Worm (Caenorhabditis elegans): ENCODE measurements around the gene srz-9.
"Not testable (repeated sequence)": the region's sequence is repeated elsewhere in the genome, so short reads cannot be mapped to it uniquely, and the experiment has no call there.

The srz-9 gene

DNA sequence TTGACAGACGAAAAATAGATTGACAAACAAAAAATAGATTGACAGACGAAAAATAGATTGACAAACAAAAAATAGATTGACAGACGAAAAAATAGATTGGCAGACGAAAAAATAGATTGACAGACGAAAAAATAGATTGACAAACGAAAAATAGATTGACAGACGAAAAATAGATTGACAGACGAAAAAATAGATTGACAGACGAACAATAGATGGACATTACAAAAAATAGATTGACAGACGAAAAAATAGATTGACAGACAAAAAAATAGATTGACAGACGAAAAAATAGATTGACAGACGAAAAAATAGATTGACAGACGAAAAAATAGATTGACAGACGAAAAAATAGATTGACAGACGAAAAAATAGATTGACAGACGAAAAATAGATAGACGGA lies 2.6 kb upstream of the srz-9 start:
- 0 out of 2 replicates have a peak, but pooled peaks have one; percentile 47 for TF ChIP-seq tbx-11 (GFP tag; IDR thresholded peaks at IDR 0.05)

DNA sequence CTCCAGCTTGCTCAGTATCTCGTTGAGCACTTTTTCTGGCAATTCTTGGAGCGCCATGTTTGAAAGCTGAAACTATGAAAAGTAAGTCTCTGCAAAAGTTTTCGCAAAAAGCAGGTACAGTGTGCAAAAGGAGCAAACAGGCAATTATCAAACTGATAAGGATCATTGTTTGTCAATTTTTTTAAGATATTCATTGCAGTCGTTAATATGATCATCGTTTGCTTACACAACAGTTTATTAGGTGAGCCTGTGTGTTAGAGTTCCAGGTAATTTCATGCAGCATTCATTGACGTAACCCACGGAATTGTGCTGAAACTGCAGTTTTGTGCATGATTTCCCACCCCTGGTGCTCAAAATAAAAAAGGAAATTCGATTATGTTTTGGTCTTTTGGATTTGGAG lies 3.0 kb downstream of the srz-9 start, which contains the start of gene fbxa-151:
fbxa-151 (minus strand) TSS at position 101 of the 400 bp plus-strand sequence.
- TF ChIP-seq ama-1 (optimal IDR thresholded peaks at IDR 0.05); tbx-37 (GFP tag; conservative IDR thresholded peaks at IDR 0.05); tra-4 (tag; optimal IDR thresholded peaks at IDR 0.05): not testable (repeated sequence)

DNA sequence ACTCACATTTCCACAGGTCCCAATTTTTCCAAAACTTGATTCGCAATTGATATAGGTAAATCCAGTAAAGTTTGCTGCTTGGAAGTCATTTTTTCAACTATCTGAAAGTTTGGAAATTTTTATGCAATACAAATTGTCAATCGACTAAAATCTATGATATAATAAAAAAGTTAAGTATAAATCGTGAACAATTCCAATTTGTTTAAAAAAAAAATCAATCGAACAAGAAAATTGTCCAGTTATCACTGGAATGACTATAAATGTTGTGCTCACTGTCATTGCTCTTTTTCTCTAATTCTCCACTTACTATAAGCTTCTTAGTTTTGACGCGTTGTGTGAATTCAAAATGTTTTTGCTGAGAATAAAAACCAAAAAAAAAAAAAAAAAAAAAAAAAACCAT lies 5.4 kb downstream of the srz-9 start, which contains the start of gene fbxa-32:
fbxa-32 (minus strand) TSS at position 101 of the 400 bp plus-strand sequence.
- TF ChIP-seq tra-4 (tag; optimal IDR thresholded peaks at IDR 0.05) (no peak), hmg-4 (GFP tag; optimal IDR thresholded peaks at IDR 0.05) (no peak), aly-1 (tag; optimal IDR thresholded peaks at IDR 0.05) (no peak), ama-1 (optimal IDR thresholded peaks at IDR 0.05) (no peak), B0310.2 (tag; optimal IDR thresholded peaks at IDR 0.05) (no peak), flt-1 (GFP tag; IDR thresholded peaks at IDR 0.05) (no peak)

DNA sequence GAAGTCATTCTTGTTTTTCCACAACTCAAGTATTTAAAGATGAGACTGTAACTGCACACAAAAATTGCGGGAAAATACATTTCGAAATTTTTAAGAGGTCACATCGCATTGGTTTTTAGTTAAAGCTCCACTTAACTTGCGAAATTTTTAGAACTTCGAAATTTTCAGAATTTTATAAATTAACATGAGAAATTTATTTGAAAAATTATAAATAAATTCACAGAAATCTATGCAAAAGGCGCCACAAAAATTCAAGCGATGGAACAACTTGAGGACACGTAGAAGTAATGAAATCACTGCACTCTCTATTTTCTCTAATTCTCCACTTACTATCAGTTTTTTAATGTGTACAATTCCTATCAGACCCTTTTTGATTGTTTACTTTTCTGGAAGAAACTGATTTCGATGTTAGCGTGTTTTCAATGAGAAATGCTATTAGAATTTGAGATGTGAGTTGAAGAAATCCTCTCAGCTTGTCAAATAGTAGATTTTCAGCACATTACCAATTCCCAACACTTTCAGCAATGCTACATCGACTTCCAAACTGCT lies 7.7 kb downstream of the srz-9 start, which contains the start of gene fbxa-31:
fbxa-31 (minus strand) TSS at position 51 of the 549 bp plus-strand sequence.
- no peak for TF ChIP-seq tbx-37 (GFP tag; conservative IDR thresholded peaks at IDR 0.05)
- TF ChIP-seq hmg-4 (GFP tag; optimal IDR thresholded peaks at IDR 0.05), result no peak
- no peak for TF ChIP-seq ets-7 (tag; optimal IDR thresholded peaks at IDR 0.05)
- TF ChIP-seq ceh-36 (tag; optimal IDR thresholded peaks at IDR 0.05), result no peak
- TF ChIP-seq tra-4 (tag; optimal IDR thresholded peaks at IDR 0.05), result no peak
- TF ChIP-seq sea-1 (GFP tag; conservative IDR thresholded peaks at IDR 0.05), result no peak
- no peak for TF ChIP-seq ama-1 (optimal IDR thresholded peaks at IDR 0.05)
- TF ChIP-seq hmbx-1 (tag; optimal IDR thresholded peaks at IDR 0.05), result no peak
- TF ChIP-seq aly-1 (tag; optimal IDR thresholded peaks at IDR 0.05), result no peak
- no peak for TF ChIP-seq scrt-1 (GFP tag; IDR thresholded peaks at IDR 0.05)

DNA sequence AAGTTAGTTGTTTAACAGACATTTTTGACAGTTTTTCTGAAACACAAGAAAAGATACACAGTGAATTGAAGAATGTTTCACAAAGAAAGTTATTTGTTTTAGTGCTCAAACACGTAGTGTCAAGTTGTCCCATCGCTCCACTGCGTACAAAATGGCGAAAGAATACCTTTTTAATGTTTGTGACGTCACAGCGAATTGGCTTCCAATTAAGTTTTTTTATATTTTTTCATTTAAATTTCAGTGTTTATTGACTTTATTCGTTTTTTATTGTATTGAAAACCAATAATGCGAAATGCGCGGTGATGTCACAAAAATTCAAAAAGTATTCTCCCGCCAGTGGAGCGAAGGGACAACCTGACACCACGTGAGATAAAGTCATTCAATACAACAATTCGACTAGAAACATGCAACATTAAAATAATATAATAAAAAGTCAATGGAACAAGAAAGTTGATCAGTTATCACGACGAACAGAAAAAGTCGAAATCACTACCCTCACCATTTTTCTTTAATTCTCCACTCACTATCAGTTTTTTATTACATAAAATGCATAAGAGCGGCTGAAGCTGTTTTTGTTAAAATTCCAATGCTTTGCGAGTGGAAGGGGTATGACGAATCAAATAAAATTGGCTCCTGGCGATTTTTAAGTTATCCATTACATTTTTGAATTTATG lies 10.0 kb downstream of the srz-9 start, which contains the start of gene fbxa-29:
fbxa-29 (minus strand) TSS at position 51 of the 674 bp plus-strand sequence.
- TF ChIP-seq hmbx-1 (tag; optimal IDR thresholded peaks at IDR 0.05) (no peak), ceh-13 (GFP tag; optimal IDR thresholded peaks at IDR 0.05) (no peak), ets-7 (tag; optimal IDR thresholded peaks at IDR 0.05) (no peak)

DNA sequence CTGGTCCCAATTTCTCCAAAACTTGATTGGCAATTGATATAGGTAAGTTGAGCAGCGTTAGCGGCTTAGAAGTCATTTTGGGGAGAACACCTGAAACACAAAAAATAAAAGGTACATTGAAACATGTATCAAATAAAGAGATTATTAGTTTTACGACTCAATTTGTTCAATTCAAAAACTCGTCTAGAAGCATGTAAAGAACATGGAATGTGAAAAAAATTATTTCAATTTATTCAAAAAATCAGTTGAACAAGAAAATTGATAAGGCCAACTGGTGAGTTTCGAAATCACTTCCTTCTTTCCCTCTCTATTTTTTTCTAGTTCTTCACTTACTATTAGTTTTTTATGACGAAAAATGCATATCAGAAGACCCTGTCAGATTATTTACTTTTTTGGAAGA lies 11.7 kb downstream of the srz-9 start, which contains the start of gene fbxa-30:
fbxa-30 (minus strand) TSS at position 101 of the 400 bp plus-strand sequence.
- no peak for TF ChIP-seq tra-4 (tag; optimal IDR thresholded peaks at IDR 0.05)
- TF ChIP-seq sea-1 (GFP tag; conservative IDR thresholded peaks at IDR 0.05), result no peak
- TF ChIP-seq ets-7 (tag; optimal IDR thresholded peaks at IDR 0.05), result no peak
- no peak for TF ChIP-seq ceh-36 (tag; optimal IDR thresholded peaks at IDR 0.05)
- TF ChIP-seq tbx-37 (GFP tag; conservative IDR thresholded peaks at IDR 0.05), result no peak
- no peak for TF ChIP-seq hnd-1 (tag; optimal IDR thresholded peaks at IDR 0.05)
- no peak for TF ChIP-seq ceh-13 (GFP tag; optimal IDR thresholded peaks at IDR 0.05)
- no peak for TF ChIP-seq hmbx-1 (tag; optimal IDR thresholded peaks at IDR 0.05)
- no peak for TF ChIP-seq flt-1 (GFP tag; IDR thresholded peaks at IDR 0.05)

DNA sequence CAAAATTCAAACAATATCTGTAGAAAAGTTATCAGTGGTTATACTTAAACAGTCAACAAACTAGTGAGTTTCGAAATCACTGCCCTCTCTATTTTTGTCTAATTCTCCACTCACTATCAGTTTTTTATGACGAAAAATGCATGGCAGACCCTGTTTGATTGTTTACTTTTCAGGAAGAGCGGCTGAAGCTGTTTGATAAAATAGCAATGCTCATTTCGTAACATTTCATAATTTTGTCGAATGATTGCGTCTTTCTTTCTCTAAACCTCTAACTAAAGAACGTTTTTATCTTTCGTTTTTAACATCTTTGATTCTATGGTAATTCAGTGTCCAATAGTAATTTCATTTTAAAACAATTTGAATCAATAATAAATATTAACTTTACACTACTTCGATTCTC lies 15.4 kb downstream of the srz-9 start:
- TF ChIP-seq tbx-37 (GFP tag; conservative IDR thresholded peaks at IDR 0.05) (no peak), tra-4 (tag; optimal IDR thresholded peaks at IDR 0.05) (no peak), hmbx-1 (tag; optimal IDR thresholded peaks at IDR 0.05) (no peak), hmg-4 (GFP tag; optimal IDR thresholded peaks at IDR 0.05) (no peak), sea-1 (GFP tag; conservative IDR thresholded peaks at IDR 0.05) (no peak), ceh-13 (GFP tag; optimal IDR thresholded peaks at IDR 0.05) (no peak), ets-7 (tag; optimal IDR thresholded peaks at IDR 0.05) (no peak), ceh-36 (tag; optimal IDR thresholded peaks at IDR 0.05) (no peak), hnd-1 (tag; optimal IDR thresholded peaks at IDR 0.05) (no peak), F13C5.2 (tag; optimal IDR thresholded peaks at IDR 0.05) (no peak), aly-1 (tag; optimal IDR thresholded peaks at IDR 0.05) (no peak), tbx-11 (GFP tag; IDR thresholded peaks at IDR 0.05) (no peak)

DNA sequence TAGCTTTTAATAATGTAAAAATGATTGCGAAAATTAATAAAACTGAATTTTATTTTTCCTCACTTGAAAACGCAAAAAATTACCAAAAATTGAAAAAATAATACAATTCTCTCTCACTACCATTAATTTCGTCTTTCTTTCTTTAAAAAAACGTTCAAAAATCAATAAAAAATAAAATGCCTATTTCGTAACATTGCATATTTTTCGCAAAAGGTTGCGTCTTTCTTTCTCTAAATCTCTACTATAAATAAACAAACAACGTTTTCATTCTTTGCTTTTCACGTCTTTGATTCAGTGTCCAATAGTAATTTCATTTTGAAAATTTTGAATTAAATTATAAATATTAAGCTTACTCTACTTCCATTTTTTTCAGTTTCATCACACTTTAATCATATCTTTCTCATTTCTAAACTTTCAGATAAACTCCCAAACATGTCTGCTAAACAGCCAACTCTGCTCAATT lies 20.8 kb downstream of the srz-9 start, which contains the start of gene fbxa-37:
fbxa-37 (plus strand) TSS at position 413 of the 463 bp plus-strand sequence.
- TF ChIP-seq tbx-37 (GFP tag; conservative IDR thresholded peaks at IDR 0.05), result no peak
- no peak for TF ChIP-seq scrt-1 (GFP tag; IDR thresholded peaks at IDR 0.05)
- no peak for TF ChIP-seq ceh-13 (GFP tag; optimal IDR thresholded peaks at IDR 0.05)
- no peak for TF ChIP-seq sea-1 (GFP tag; conservative IDR thresholded peaks at IDR 0.05)
- no peak for TF ChIP-seq hmbx-1 (tag; optimal IDR thresholded peaks at IDR 0.05)
- no peak for TF ChIP-seq flt-1 (GFP tag; IDR thresholded peaks at IDR 0.05)
- no peak for TF ChIP-seq ceh-36 (tag; optimal IDR thresholded peaks at IDR 0.05)
- no peak for TF ChIP-seq aly-1 (tag; optimal IDR thresholded peaks at IDR 0.05)
- no peak for TF ChIP-seq F13C5.2 (tag; optimal IDR thresholded peaks at IDR 0.05)
- TF ChIP-seq tbx-11 (GFP tag; IDR thresholded peaks at IDR 0.05), result no peak
- TF ChIP-seq ets-7 (tag; optimal IDR thresholded peaks at IDR 0.05), result no peak
- no peak for TF ChIP-seq B0310.2 (tag; optimal IDR thresholded peaks at IDR 0.05)
- no peak for TF ChIP-seq ama-1 (optimal IDR thresholded peaks at IDR 0.05)
- TF ChIP-seq hnd-1 (tag; optimal IDR thresholded peaks at IDR 0.05), result no peak
- no peak for TF ChIP-seq tra-4 (tag; optimal IDR thresholded peaks at IDR 0.05)
- TF ChIP-seq pes-1 (GFP tag; IDR thresholded peaks at IDR 0.05), result no peak

Data from whole organism, early embryonic.